Fruit fly (Drosophila melanogaster): ENCODE measurements around the gene CG13002.

dm6 chrX:16932820-16933386 is 43.3 kb downstream of the CG13002 start:
- TF ChIP-seq Dll (optimal IDR thresholded peaks at IDR 0.05) (no peak), pan (optimal IDR thresholded peaks at IDR 0.05) (no peak)
